Worm (Caenorhabditis elegans) whole organism, late embryonic: ENCODE measurements around the gene srx-125.

ENCODE experiments used
- ceh-6 ChIP-seq: fragments of 200-800 bp; sonication (Bioruptor generic); optimal IDR thresholded peaks from 2 replicates; lab custom pipeline; 2018; ENCODE audit warnings: mild to moderate bottlenecking, missing genetic modification characterization, missing compliant biosample characterization
- ets-4 ChIP-seq: sonication (generic microtip); optimal IDR thresholded peaks from 2 replicates; lab custom pipeline; 2016; ENCODE audit warnings: missing genetic modification characterization, missing compliant biosample characterization
- hlh-15 ChIP-seq: sonication (generic microtip); optimal IDR thresholded peaks from 2 replicates; lab custom pipeline; 2016; ENCODE audit warnings: missing genetic modification characterization, missing compliant biosample characterization
- lin-11 ChIP-seq: fragments of 200-800 bp; sonication (Bioruptor generic); optimal IDR thresholded peaks from 2 replicates; lab custom pipeline; 2018; ENCODE audit warnings: mild to moderate bottlenecking, missing genetic modification characterization, missing compliant biosample characterization
- nfya-1 ChIP-seq: sonication (generic microtip); optimal IDR thresholded peaks from 2 replicates; lab custom pipeline; 2017; ENCODE audit warnings: missing genetic modification characterization, mild to moderate bottlenecking, missing compliant biosample characterization, antibody characterized with exemption, moderate library complexity
- odd-2 ChIP-seq: sonication (generic microtip); optimal IDR thresholded peaks from 2 replicates; lab custom pipeline; 2017; ENCODE audit warnings: antibody characterized with exemption, mild to moderate bottlenecking, missing genetic modification characterization, missing compliant biosample characterization
- unc-55 ChIP-seq: sonication (generic microtip); optimal IDR thresholded peaks from 2 replicates; lab custom pipeline; 2017; ENCODE audit warnings: missing biosample characterization, missing genetic modification reagents, missing genetic modification characterization

- TF ChIP-seq lin-11 (no peak), odd-2 (no peak), ceh-6 (GFP tag; lab: Kevin White, UChicago) (no peak), unc-55 (no peak), nfya-1 (no peak), hlh-15 (tag; lab: Kevin White, UChicago) (no peak), ets-4 (tag; lab: Kevin White, UChicago) (no peak)
Observed at ce11 chrV:13416076-13416475, 49.0 kb downstream of the srx-125 start.
